Worm (Caenorhabditis elegans) whole organism, L4 larva: ENCODE measurements around the gene fbxb-58.

ENCODE experiments used
- F10B5.3 ChIP-seq: sonication (generic microtip); optimal IDR thresholded peaks from 2 replicates; lab custom pipeline; 2016; ENCODE audit warnings: mild to moderate bottlenecking, missing genetic modification characterization, missing compliant biosample characterization
- ZK337.2 ChIP-seq: fragments of 200-800 bp; sonication (Bioruptor generic); IDR thresholded peaks from 2 replicates; pipeline ENCODE4 v1.3.6; 2022; ENCODE audit warnings: missing genetic modification reagents, missing genetic modification characterization, missing compliant biosample characterization
- aly-2 ChIP-seq: sonication (generic microtip); optimal IDR thresholded peaks from 2 replicates; lab custom pipeline; 2018; ENCODE audit warnings: missing biosample characterization, missing genetic modification characterization
- ama-1 ChIP-seq: fragments of 150-350 bp; optimal IDR thresholded peaks from 2 replicates; lab custom pipeline; 2014; ENCODE audit warnings: inconsistent platforms, mixed read lengths
- ceh-62 ChIP-seq: sonication (generic microtip); optimal IDR thresholded peaks from 2 replicates; lab custom pipeline; 2017; ENCODE audit warnings: missing biosample characterization, missing genetic modification characterization
- egl-43 ChIP-seq: fragments of 200-800 bp; sonication (Bioruptor generic); IDR thresholded peaks from 2 replicates; pipeline ENCODE4 v1.3.6; 2022; ENCODE audit warnings: missing genetic modification reagents, missing genetic modification characterization, missing compliant biosample characterization
- lin-15B ChIP-seq: fragments of 150-350 bp; sonication (generic microtip); optimal IDR thresholded peaks from 3 replicates; lab custom pipeline; 2014; ENCODE audit warnings: missing biosample characterization, missing genetic modification characterization
- madf-9 ChIP-seq: fragments of 200-800 bp; sonication (Bioruptor generic); conservative IDR thresholded peaks from 2 replicates; pipeline ENCODE4 v1.3.6; 2022; ENCODE audit warnings: missing genetic modification reagents, missing genetic modification characterization, missing compliant biosample characterization
- mdl-1 ChIP-seq, 2 experiments: fragments of 150-350 bp in 1 of 2; sonication (generic microtip) in 1 of 2; optimal IDR thresholded peaks; 2 replicates each; lab custom pipeline; 2014 to 2017; ENCODE audit warnings: missing biosample characterization in 2 of 2, missing genetic modification characterization in 2 of 2
- nhr-25 ChIP-seq: sonication (generic microtip); optimal IDR thresholded peaks from 2 replicates; lab custom pipeline; 2017; ENCODE audit warnings: missing genetic modification characterization, mild to moderate bottlenecking, missing compliant biosample characterization, antibody characterized with exemption, moderate library complexity, borderline replicate concordance; ENCODE audit not compliant: insufficient read depth
- pqm-1 ChIP-seq: sonication (generic microtip); optimal IDR thresholded peaks from 2 replicates; lab custom pipeline; 2017; ENCODE audit warnings: missing biosample characterization, missing genetic modification characterization
- zip-2 ChIP-seq: fragments of 150-350 bp; optimal IDR thresholded peaks from 2 replicates; lab custom pipeline; 2014; ENCODE audit warnings: missing biosample characterization, missing genetic modification characterization

- TF ChIP-seq lin-15B (no peak), mdl-1 (tag; optimal IDR thresholded peaks at IDR 0.05; lab: Kevin White, UChicago) (no peak), F10B5.3 (tag; lab: Kevin White, UChicago) (no peak), ceh-62 (tag; lab: Kevin White, UChicago) (no peak), egl-43 (GFP tag; lab: Robert Waterston, UW) (no peak), ZK337.2 (no peak), madf-9 (GFP tag; lab: Robert Waterston, UW) (no peak), nhr-25 (tag; lab: Kevin White, UChicago) (no peak), pqm-1 (tag; lab: Kevin White, UChicago) (no peak), aly-2 (tag; lab: Kevin White, UChicago) (no peak), ama-1 (lab: Kevin White, UChicago) (no peak), zip-2 (no peak)
Measured at ce11 chrX:1589962-1590361, 38.0 kb upstream of the fbxb-58 start.
